Worm (Caenorhabditis elegans): ENCODE data around the gene nhr-275.
"Not testable (repeated sequence)": the region's sequence is repeated elsewhere in the genome, so short reads cannot be mapped to it uniquely, and the experiment has no call there.

- TF ChIP-seq lin-13 (GFP tag; optimal IDR thresholded peaks at IDR 0.05); xbp-1 (tag; optimal IDR thresholded peaks at IDR 0.05): not testable (repeated sequence)
Observed at ce11 chrV:2255191-2255590, 11.7 kb downstream of the nhr-275 start, which contains the start of gene F41B5.1.
